Fruit fly (Drosophila melanogaster): ENCODE results near the gene Amnionless.
A peak's percentile ranks its signal among the peaks of the same experiment; 100 is the strongest.

Gene Amnionless

dm6 chr2L:247845-248473 lies 41.0 kb downstream of the Amnionless start:
- TF ChIP-seq CG10543 (GFP tag; optimal IDR thresholded peaks at IDR 0.05) (peak; percentile 78), rib (GFP tag; IDR thresholded peaks at IDR 0.05) (peak; percentile 82), Nf-YB (GFP tag; optimal IDR thresholded peaks at IDR 0.05) (peak; percentile 51), CG8281 (tag; optimal IDR thresholded peaks at IDR 0.05) (peak; percentile 15), CG18011 (GFP tag; optimal IDR thresholded peaks at IDR 0.05) (peak; percentile 5), CG1603 (tag; optimal IDR thresholded peaks at IDR 0.05) (no peak), zen2 (GFP tag; IDR thresholded peaks at IDR 0.05; ENCODE audit: partially characterized antibody) (no peak), en (GFP tag; optimal IDR thresholded peaks at IDR 0.05) (no peak), CG7786 (GFP tag; optimal IDR thresholded peaks at IDR 0.05) (peak; percentile 39), ro (GFP tag; IDR thresholded peaks at IDR 0.05) (no peak), mirr (GFP tag; optimal IDR thresholded peaks at IDR 0.05) (peak; percentile 52), CG18619 (GFP tag; optimal IDR thresholded peaks at IDR 0.05) (peak; percentile 73), pho (GFP tag; optimal IDR thresholded peaks at IDR 0.05) (peak; percentile 5), slou (GFP tag; optimal IDR thresholded peaks at IDR 0.05) (no peak), ttk (GFP tag; IDR thresholded peaks at IDR 0.05) (no peak), nmo (GFP tag; optimal IDR thresholded peaks at IDR 0.05) (peak; percentile 40), CG14667 (GFP tag; IDR thresholded peaks at IDR 0.05) (no peak), CG12236 (GFP tag; optimal IDR thresholded peaks at IDR 0.05) (no peak), CG4360 (GFP tag; IDR thresholded peaks at IDR 0.05) (no peak; the same call in 1 of the 2 replicates), B-H2 (GFP tag; optimal IDR thresholded peaks at IDR 0.05) (peak; percentile 32), CG9215 (GFP tag; IDR thresholded peaks at IDR 0.05) (peak; percentile 61; the same call in 1 of the 2 replicates), E2f1 (GFP tag; IDR thresholded peaks at IDR 0.05) (peak; percentile 38; the same call in 1 of the 2 replicates), jing (GFP tag; optimal IDR thresholded peaks at IDR 0.05) (no peak), CG33213 (GFP tag; optimal IDR thresholded peaks at IDR 0.05) (no peak), CHES-1-like (GFP tag; optimal IDR thresholded peaks at IDR 0.05) (no peak), Nf-YA (GFP tag; IDR thresholded peaks at IDR 0.05) (no peak), CG6175 (GFP tag; IDR thresholded peaks at IDR 0.05) (no peak), CG15696 (tag; optimal IDR thresholded peaks at IDR 0.05) (peak; percentile 15), CG12769 (tag; optimal IDR thresholded peaks at IDR 0.05) (peak; percentile 77), zfh1 (GFP tag; IDR thresholded peaks at IDR 0.05) (no peak), dysf (GFP tag; IDR thresholded peaks at IDR 0.05) (peak; percentile 58), Opbp (GFP tag; IDR thresholded peaks at IDR 0.05; ENCODE audit: partially characterized antibody) (no peak; the same call in 2 of the 3 replicates), Rfx (GFP tag; IDR thresholded peaks at IDR 0.05) (peak; percentile 75), CG6683 (GFP tag; optimal IDR thresholded peaks at IDR 0.05) (peak; percentile 53), CG31224 (GFP tag; IDR thresholded peaks at IDR 0.05) (0 out of 2 replicates have a peak, but pooled peaks have one; percentile 10), trh (GFP tag; optimal IDR thresholded peaks at IDR 0.05) (no peak), mam (GFP tag; optimal IDR thresholded peaks at IDR 0.05) (peak; percentile 33), CG11504 (tag; optimal IDR thresholded peaks at IDR 0.05) (peak; percentile 66), HLH3B (GFP tag; IDR thresholded peaks at IDR 0.05) (no peak), pita (GFP tag; optimal IDR thresholded peaks at IDR 0.05) (no peak), CG17802 (tag; optimal IDR thresholded peaks at IDR 0.05) (no peak), CG34376 (GFP tag; optimal IDR thresholded peaks at IDR 0.05) (no peak), CG12071 (GFP tag; optimal IDR thresholded peaks at IDR 0.05) (peak; percentile 9), CG9817 (tag; optimal IDR thresholded peaks at IDR 0.05) (peak; percentile 38), Myb (GFP tag; optimal IDR thresholded peaks at IDR 0.05) (no peak), pb (GFP tag; optimal IDR thresholded peaks at IDR 0.05) (no peak), CG11093 (GFP tag; IDR thresholded peaks at IDR 0.05) (0 out of 3 replicates have a peak, but pooled peaks have one; percentile 40), CG9932 (GFP tag; IDR thresholded peaks at IDR 0.05) (peak; percentile 72), ssp (GFP tag; IDR thresholded peaks at IDR 0.05) (no peak), CG8089 (GFP tag; optimal IDR thresholded peaks at IDR 0.05) (no peak)
